Fruit fly (Drosophila melanogaster): ENCODE data around the gene CG44405.

The CG44405 gene

dm6 chr2L:16317777-16318610 is 24.1 kb downstream of the CG44405 start:
- TF ChIP-seq fkh (GFP tag; optimal IDR thresholded peaks at IDR 0.05) (peak; percentile 48), Eip78C (GFP tag) (peak; percentile 54), eg (GFP tag; IDR thresholded peaks at IDR 0.05) (0 out of 3 replicates have a peak, but pooled peaks have one; percentile 15), CG7368 (GFP tag; optimal IDR thresholded peaks at IDR 0.05) (no peak), Blimp-1 (GFP tag; optimal IDR thresholded peaks at IDR 0.05) (no peak), Gug (GFP tag; IDR thresholded peaks at IDR 0.05) (no peak)

- no peak for TF ChIP-seq Ets96B (tag; optimal IDR thresholded peaks at IDR 0.05)
- peak; percentile 50 for TF ChIP-seq fkh (GFP tag; optimal IDR thresholded peaks at IDR 0.05)
These were observed 25.0 kb downstream of the CG44405 start for dm6 chr2L:16317131-16317530.

dm6 chr2L:16316410-16316809 is 25.7 kb downstream of the CG44405 start:
- TF ChIP-seq esn (GFP tag; optimal IDR thresholded peaks at IDR 0.05), result no peak
- TF ChIP-seq eg (GFP tag; IDR thresholded peaks at IDR 0.05), result no peak
- no peak for TF ChIP-seq topi (GFP tag; optimal IDR thresholded peaks at IDR 0.05)
- no peak for TF ChIP-seq Ets96B (tag; optimal IDR thresholded peaks at IDR 0.05)

dm6 chr2L:16315844-16316243 is 26.3 kb downstream of the CG44405 start:
- TF ChIP-seq acj6 (GFP tag; optimal IDR thresholded peaks at IDR 0.05) (no peak), fkh (GFP tag; optimal IDR thresholded peaks at IDR 0.05) (peak; percentile 14)

dm6 chr2L:16315027-16315426 is 27.1 kb downstream of the CG44405 start:
- TF ChIP-seq CG8119 (GFP tag; IDR thresholded peaks at IDR 0.05), result peak; percentile 28; the same call in 2 of the 3 replicates
- TF ChIP-seq CG8632 (GFP tag; optimal IDR thresholded peaks at IDR 0.05), result no peak
- TF ChIP-seq vri (GFP tag; optimal IDR thresholded peaks at IDR 0.05), result peak; percentile 94
- peak; percentile 60 for TF ChIP-seq Eip78C (GFP tag)
- peak; percentile 38 for TF ChIP-seq Eip93F (GFP tag; optimal IDR thresholded peaks at IDR 0.05)
- no peak for TF ChIP-seq topi (GFP tag; optimal IDR thresholded peaks at IDR 0.05)
- TF ChIP-seq dac (GFP tag; optimal IDR thresholded peaks at IDR 0.05), result no peak
- TF ChIP-seq fkh (GFP tag; optimal IDR thresholded peaks at IDR 0.05), result peak; percentile 62
- TF ChIP-seq ss (GFP tag; optimal IDR thresholded peaks at IDR 0.05), result peak in 1 of 2 experiments; percentile 78
- TF ChIP-seq Sox14 (GFP tag; optimal IDR thresholded peaks at IDR 0.05), result peak; percentile 77
- TF ChIP-seq CG6163 (GFP tag; IDR thresholded peaks at IDR 0.05), result peak; percentile 62
- TF ChIP-seq CG6808 (GFP tag; optimal IDR thresholded peaks at IDR 0.05), result peak; percentile 65
- TF ChIP-seq CG32006 (GFP tag; optimal IDR thresholded peaks at IDR 0.05), result no peak
- TF ChIP-seq dsx (GFP tag; optimal IDR thresholded peaks at IDR 0.05; ENCODE audit: poor library complexity, severe bottlenecking), result peak; percentile 53
- peak; percentile 10 for TF ChIP-seq CG3032 (tag; optimal IDR thresholded peaks at IDR 0.05)
- TF ChIP-seq OdsH (GFP tag; optimal IDR thresholded peaks at IDR 0.05), result no peak
- TF ChIP-seq Ets96B (tag; optimal IDR thresholded peaks at IDR 0.05), result peak; percentile 31

dm6 chr2L:16310648-16311047 is 31.5 kb downstream of the CG44405 start, which contains the start of the genes cni and fzy:
Gene cni (minus strand): TSS chr2L:16310726.
Gene fzy (plus strand): TSS chr2L:16310956.
- TF ChIP-seq Smox (GFP tag; optimal IDR thresholded peaks at IDR 0.05) (no peak), CG3032 (tag; optimal IDR thresholded peaks at IDR 0.05) (peak; percentile 23), CG9139 (GFP tag; optimal IDR thresholded peaks at IDR 0.05) (no peak), CG10669 (GFP tag; optimal IDR thresholded peaks at IDR 0.05) (no peak), CG6163 (GFP tag; IDR thresholded peaks at IDR 0.05) (no peak), spab (GFP tag; optimal IDR thresholded peaks at IDR 0.05) (no peak), dsx (GFP tag; optimal IDR thresholded peaks at IDR 0.05; ENCODE audit: poor library complexity, severe bottlenecking) (no peak), CG4318 (GFP tag; optimal IDR thresholded peaks at IDR 0.05) (no peak), CG7368 (GFP tag; optimal IDR thresholded peaks at IDR 0.05) (no peak), CG31627 (GFP tag; optimal IDR thresholded peaks at IDR 0.05) (peak; percentile 23), achi (GFP tag; optimal IDR thresholded peaks at IDR 0.05) (peak; percentile 74), CG11902 (GFP tag; optimal IDR thresholded peaks at IDR 0.05) (no peak), Sox14 (GFP tag; optimal IDR thresholded peaks at IDR 0.05) (peak; percentile 42), Eip78C (GFP tag) (no peak), CG6854 (GFP tag; optimal IDR thresholded peaks at IDR 0.05) (no peak), fd59A (GFP tag; optimal IDR thresholded peaks at IDR 0.05) (no peak), CG11762 (GFP tag; optimal IDR thresholded peaks at IDR 0.05; ENCODE audit: insufficient read depth) (no peak), lz (GFP tag; optimal IDR thresholded peaks at IDR 0.05) (peak; percentile 26), Eip93F (GFP tag; optimal IDR thresholded peaks at IDR 0.05) (peak; percentile 59), Ets96B (tag; optimal IDR thresholded peaks at IDR 0.05) (no peak), esn (GFP tag; optimal IDR thresholded peaks at IDR 0.05) (peak; percentile 30), CG11294 (GFP tag; IDR thresholded peaks at IDR 0.05) (no peak), cyc (GFP tag; optimal IDR thresholded peaks at IDR 0.05) (peak; percentile 42), Lpt (GFP tag; optimal IDR thresholded peaks at IDR 0.05) (no peak)
